Worm (Caenorhabditis elegans) whole organism, young adult: ENCODE data around the gene Y5H2A.1.

Experiments used
- D2030.7 ChIP-seq: fragments of 200-800 bp; sonication (Bioruptor generic); IDR thresholded peaks from 2 replicates; pipeline ENCODE4 v1.3.6; 2022; ENCODE audit warnings: missing genetic modification reagents, missing genetic modification characterization, missing compliant biosample characterization
- gei-17 ChIP-seq: fragments of 200-800 bp; sonication (Bioruptor generic); optimal IDR thresholded peaks from 2 replicates; lab custom pipeline; 2018; ENCODE audit warnings: mild to moderate bottlenecking, missing genetic modification characterization, missing compliant biosample characterization

ce11 chrV:2277260-2277659 is 5.6 kb upstream of the Y5H2A.1 start:
- peak; percentile 21; the same call in 1 of the 2 replicates for TF ChIP-seq D2030.7 (GFP tag; lab: Robert Waterston, UW)
- TF ChIP-seq gei-17 (GFP tag; lab: Kevin White, UChicago) = no peak
